Worm (Caenorhabditis elegans): Measurements from ENCODE around the gene chch-3.
"Not testable (repeated sequence)": the region's sequence is repeated elsewhere in the genome, so short reads cannot be mapped to it uniquely, and the experiment has no call there.

The chch-3 gene

DNA sequence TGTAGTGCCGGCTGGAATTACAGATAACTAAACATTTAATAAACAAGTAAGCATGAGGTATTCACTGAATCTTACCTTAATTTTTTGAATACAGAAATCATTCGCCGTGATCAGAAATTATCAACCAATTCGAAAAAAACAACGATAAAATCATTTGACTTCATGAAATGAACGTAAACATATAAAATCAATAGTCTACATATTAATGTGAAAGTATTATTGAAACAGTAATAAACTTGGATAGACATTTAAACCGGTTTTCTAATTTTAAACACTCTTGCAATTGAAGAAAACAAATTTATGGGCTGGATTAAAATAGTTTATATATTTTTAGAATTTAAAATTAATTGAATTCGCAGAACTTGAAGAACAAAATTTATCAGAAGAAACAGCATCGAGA, 25.0 kb downstream of the chch-3 start, which contains the start of gene chil-16:
Gene chil-16, minus strand, starts transcription at position 101 of the 400 bp plus-strand sequence.
- TF ChIP-seq sea-1 (GFP tag; conservative IDR thresholded peaks at IDR 0.05): no peak
- no peak for TF ChIP-seq aly-1 (tag; optimal IDR thresholded peaks at IDR 0.05)
- no peak for TF ChIP-seq flt-1 (GFP tag; IDR thresholded peaks at IDR 0.05)
- TF ChIP-seq B0310.2 (tag; optimal IDR thresholded peaks at IDR 0.05): no peak
- TF ChIP-seq hmbx-1 (tag; optimal IDR thresholded peaks at IDR 0.05): no peak
- TF ChIP-seq hnd-1 (tag; optimal IDR thresholded peaks at IDR 0.05): no peak
- TF ChIP-seq scrt-1 (GFP tag; IDR thresholded peaks at IDR 0.05): no peak
- TF ChIP-seq hmg-4 (GFP tag; optimal IDR thresholded peaks at IDR 0.05): no peak
- TF ChIP-seq ama-1 (optimal IDR thresholded peaks at IDR 0.05): no peak
- no peak for TF ChIP-seq tbx-11 (GFP tag; IDR thresholded peaks at IDR 0.05)
- TF ChIP-seq F13C5.2 (tag; optimal IDR thresholded peaks at IDR 0.05): no peak
- no peak for TF ChIP-seq ceh-13 (GFP tag; optimal IDR thresholded peaks at IDR 0.05)
- TF ChIP-seq ceh-36 (tag; optimal IDR thresholded peaks at IDR 0.05): no peak
- TF ChIP-seq tbx-37 (GFP tag; conservative IDR thresholded peaks at IDR 0.05): no peak

DNA sequence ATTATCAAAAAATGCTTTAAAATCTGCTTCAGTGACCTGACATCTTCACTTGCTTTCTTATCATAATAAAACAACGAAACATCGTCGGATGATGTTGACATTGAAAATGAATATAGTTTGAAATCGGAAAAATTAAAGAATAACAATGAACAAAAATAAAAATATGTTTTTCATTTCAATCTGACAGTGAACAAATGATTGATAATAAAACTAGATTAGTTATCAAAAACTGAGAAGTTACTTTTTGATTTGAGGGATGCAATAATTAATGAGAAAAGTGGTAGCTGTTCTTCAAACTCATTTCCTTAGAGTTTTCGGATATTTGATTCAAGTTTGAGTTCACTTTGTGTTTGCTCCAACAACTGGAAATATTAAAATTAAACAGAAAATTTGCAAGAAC, 26.7 kb downstream of the chch-3 start, which contains the start of gene chil-15:
Gene chil-15, minus strand, starts transcription at position 101 of the 400 bp plus-strand sequence.
- TF ChIP-seq F13C5.2 (tag; optimal IDR thresholded peaks at IDR 0.05) (no peak), ets-7 (tag; optimal IDR thresholded peaks at IDR 0.05) (no peak), aly-1 (tag; optimal IDR thresholded peaks at IDR 0.05) (no peak), scrt-1 (GFP tag; IDR thresholded peaks at IDR 0.05) (no peak), sea-1 (GFP tag; conservative IDR thresholded peaks at IDR 0.05) (no peak), tra-4 (tag; optimal IDR thresholded peaks at IDR 0.05) (no peak), hmg-4 (GFP tag; optimal IDR thresholded peaks at IDR 0.05) (no peak), hmbx-1 (tag; optimal IDR thresholded peaks at IDR 0.05) (no peak), B0310.2 (tag; optimal IDR thresholded peaks at IDR 0.05) (no peak), tbx-11 (GFP tag; IDR thresholded peaks at IDR 0.05) (no peak), flt-1 (GFP tag; IDR thresholded peaks at IDR 0.05) (no peak), pes-1 (GFP tag; IDR thresholded peaks at IDR 0.05) (no peak), tbx-37 (GFP tag; conservative IDR thresholded peaks at IDR 0.05) (no peak)

DNA sequence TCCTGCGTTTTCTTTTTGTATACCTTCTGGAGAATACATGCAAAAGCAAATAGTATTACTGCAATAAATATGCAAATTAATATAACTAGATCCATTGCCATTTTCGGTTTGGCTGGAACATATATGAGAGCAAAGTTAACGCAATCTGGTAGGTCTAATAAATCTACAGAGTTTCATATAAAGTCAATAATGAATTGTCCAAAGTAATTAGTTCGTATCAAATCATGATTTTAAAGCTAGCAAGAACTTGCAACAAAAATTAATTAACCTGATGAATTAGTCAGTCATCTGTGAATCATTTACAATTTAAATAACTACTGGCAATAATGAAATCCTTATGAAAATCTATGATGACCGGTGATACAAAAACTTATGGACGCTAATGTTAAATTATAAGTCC, 28.6 kb downstream of the chch-3 start, which contains the start of gene R09D1.13:
Gene R09D1.13, minus strand, starts transcription at position 101 of the 400 bp plus-strand sequence.
- no peak for TF ChIP-seq tbx-37 (GFP tag; conservative IDR thresholded peaks at IDR 0.05)
- TF ChIP-seq ceh-36 (tag; optimal IDR thresholded peaks at IDR 0.05): no peak
- no peak for TF ChIP-seq scrt-1 (GFP tag; IDR thresholded peaks at IDR 0.05)
- TF ChIP-seq ama-1 (optimal IDR thresholded peaks at IDR 0.05): no peak
- no peak for TF ChIP-seq hnd-1 (tag; optimal IDR thresholded peaks at IDR 0.05)
- no peak for TF ChIP-seq B0310.2 (tag; optimal IDR thresholded peaks at IDR 0.05)
- no peak for TF ChIP-seq ceh-13 (GFP tag; optimal IDR thresholded peaks at IDR 0.05)
- TF ChIP-seq tbx-11 (GFP tag; IDR thresholded peaks at IDR 0.05): no peak
- TF ChIP-seq tra-4 (tag; optimal IDR thresholded peaks at IDR 0.05): no peak
- no peak for TF ChIP-seq F13C5.2 (tag; optimal IDR thresholded peaks at IDR 0.05)
- no peak for TF ChIP-seq pes-1 (GFP tag; IDR thresholded peaks at IDR 0.05)

DNA sequence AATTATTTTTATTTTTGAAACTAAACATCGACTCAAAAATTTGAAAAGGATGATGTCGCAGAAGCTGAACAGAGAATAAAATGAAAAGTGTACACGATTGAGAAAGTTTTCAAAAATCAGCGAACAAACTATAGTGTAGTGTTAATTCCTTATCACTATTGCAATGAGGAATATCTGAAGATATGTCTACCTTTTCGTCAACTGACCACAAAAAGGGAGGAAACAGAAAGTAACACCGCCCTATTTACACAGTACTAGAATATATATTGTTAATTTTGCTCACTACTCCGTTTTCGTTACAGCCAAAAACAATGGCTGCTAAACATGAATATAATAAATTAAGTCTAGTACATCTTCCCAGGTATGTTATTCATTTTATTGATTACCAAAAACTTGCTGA, 31.2 kb downstream of the chch-3 start, which contains the start of gene chil-18:
Gene chil-18, plus strand, starts transcription at position 301 of the 400 bp plus-strand sequence.
- no peak for TF ChIP-seq flt-1 (GFP tag; IDR thresholded peaks at IDR 0.05)
- no peak for TF ChIP-seq tbx-37 (GFP tag; conservative IDR thresholded peaks at IDR 0.05)
- TF ChIP-seq pes-1 (GFP tag; IDR thresholded peaks at IDR 0.05): no peak

DNA sequence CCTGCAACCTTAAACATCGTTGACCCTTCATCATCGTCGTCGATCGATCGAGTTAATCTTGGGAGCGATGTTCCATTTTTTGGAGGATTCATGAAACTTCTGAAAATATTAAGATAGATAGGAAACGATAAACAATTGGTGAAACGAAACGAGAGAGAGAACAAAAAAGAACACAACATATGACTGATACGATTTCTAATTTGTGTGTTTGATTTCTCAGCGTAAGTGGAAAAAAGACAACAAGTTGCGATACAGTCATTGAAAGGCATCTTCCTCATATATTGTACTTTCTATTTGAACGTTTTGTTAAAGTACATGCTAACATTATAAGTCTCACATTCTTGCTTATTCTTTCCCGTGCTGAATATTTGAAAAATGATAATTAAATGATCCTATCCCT, 35.4 kb downstream of the chch-3 start, which contains the start of gene R09D1.12:
Gene R09D1.12, minus strand, starts transcription at position 101 of the 400 bp plus-strand sequence.
- TF ChIP-seq tra-4 (tag; optimal IDR thresholded peaks at IDR 0.05); B0310.2 (tag; optimal IDR thresholded peaks at IDR 0.05); ama-1 (optimal IDR thresholded peaks at IDR 0.05): not testable (repeated sequence)

DNA sequence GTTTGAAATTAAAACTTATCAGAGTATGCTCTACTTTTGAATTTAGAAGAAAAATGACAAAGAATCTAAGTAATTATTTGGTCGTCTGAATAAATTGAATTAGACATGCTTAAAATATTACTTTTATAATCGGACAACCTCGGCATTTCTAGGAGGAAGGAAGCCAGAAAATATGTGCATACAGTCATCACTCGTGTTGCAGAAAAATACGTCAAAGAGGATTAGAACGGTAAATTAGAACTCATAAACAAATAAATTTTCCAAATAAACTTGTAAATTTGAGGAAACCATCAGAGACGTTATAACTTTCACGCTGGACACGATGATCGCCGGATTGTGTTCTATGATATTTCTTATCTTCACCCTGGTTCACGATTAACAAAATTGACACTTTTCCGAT, 37.5 kb downstream of the chch-3 start, which contains the start of gene chil-19:
Gene chil-19, minus strand, starts transcription at position 101 of the 400 bp plus-strand sequence.
- TF ChIP-seq flt-1 (GFP tag; IDR thresholded peaks at IDR 0.05): no peak
- TF ChIP-seq aly-1 (tag; optimal IDR thresholded peaks at IDR 0.05): no peak
- no peak for TF ChIP-seq tbx-11 (GFP tag; IDR thresholded peaks at IDR 0.05)
- TF ChIP-seq hmbx-1 (tag; optimal IDR thresholded peaks at IDR 0.05): no peak
- TF ChIP-seq F13C5.2 (tag; optimal IDR thresholded peaks at IDR 0.05): no peak

DNA sequence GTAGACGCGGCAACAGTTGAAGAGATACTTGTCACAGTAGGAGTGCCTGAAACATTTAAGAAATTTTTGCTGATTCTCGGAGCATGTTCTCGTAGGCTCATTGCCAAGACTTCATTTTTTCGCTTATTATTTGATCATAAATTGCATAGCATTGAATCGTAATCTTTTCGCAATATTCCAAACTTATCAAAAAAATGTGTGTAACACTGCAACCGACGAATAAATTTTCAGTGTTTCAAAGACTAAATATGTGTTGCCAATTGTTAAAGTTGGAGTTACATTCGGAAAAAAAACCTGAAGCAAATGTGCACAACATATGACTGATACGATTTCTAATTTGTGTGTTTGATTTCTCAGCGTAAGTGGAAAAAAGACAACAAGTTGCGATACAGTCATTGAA, 42.6 kb downstream of the chch-3 start, which contains the start of gene R09D1.14:
Gene R09D1.14, minus strand, starts transcription at position 101 of the 400 bp plus-strand sequence.
- TF ChIP-seq F13C5.2 (tag; optimal IDR thresholded peaks at IDR 0.05); tbx-11 (GFP tag; IDR thresholded peaks at IDR 0.05); tbx-37 (GFP tag; conservative IDR thresholded peaks at IDR 0.05): not testable (repeated sequence)

DNA sequence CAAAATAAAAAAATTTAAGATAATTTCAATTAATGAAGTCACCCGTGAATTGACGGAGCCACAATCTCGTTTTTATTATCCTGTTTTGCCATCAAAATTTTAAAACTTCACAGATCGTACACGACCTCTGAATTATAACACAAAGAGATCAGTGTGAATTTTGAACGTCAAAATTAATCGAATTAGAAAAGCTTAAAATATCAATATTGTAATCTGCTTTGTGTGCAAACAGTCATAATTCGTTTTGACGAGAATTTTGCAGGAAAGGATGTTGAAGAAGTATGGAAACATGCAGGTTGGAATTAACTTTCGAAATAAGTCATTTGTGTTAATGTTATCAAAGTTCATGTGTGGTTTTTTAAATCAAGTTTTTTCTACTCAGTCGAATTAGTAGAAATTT, 45.1 kb downstream of the chch-3 start, which contains the start of gene chil-21:
Gene chil-21, minus strand, starts transcription at position 101 of the 400 bp plus-strand sequence.
- not testable (repeated sequence) for TF ChIP-seq B0310.2 (tag; optimal IDR thresholded peaks at IDR 0.05); aly-1 (tag; optimal IDR thresholded peaks at IDR 0.05); tbx-37 (GFP tag; conservative IDR thresholded peaks at IDR 0.05)

DNA sequence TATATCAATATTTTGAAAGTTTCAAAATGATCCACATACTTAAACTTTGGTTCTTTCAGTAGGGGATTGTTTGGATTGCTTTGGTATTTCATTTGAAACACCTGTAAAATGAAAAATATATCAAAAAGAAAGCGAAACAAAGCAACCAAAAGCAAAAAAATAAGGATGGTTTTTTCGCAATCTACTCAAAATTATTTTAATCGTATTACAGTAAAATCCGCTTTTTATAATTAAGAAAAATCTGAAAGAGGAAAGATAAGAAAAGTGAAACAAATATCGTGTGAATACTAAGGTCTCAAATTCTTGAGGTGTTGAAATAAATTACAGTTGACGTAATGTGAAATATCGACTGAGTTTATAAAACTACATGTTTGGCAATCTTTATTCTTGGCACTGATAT, 49.3 kb downstream of the chch-3 start, which contains the start of gene chil-22:
Gene chil-22, minus strand, starts transcription at position 101 of the 400 bp plus-strand sequence.
- TF ChIP-seq tra-4 (tag; optimal IDR thresholded peaks at IDR 0.05) (no peak), pes-1 (GFP tag; IDR thresholded peaks at IDR 0.05) (no peak), F13C5.2 (tag; optimal IDR thresholded peaks at IDR 0.05) (no peak), hnd-1 (tag; optimal IDR thresholded peaks at IDR 0.05) (no peak), B0310.2 (tag; optimal IDR thresholded peaks at IDR 0.05) (no peak), ceh-13 (GFP tag; optimal IDR thresholded peaks at IDR 0.05) (no peak), aly-1 (tag; optimal IDR thresholded peaks at IDR 0.05) (no peak), ceh-36 (tag; optimal IDR thresholded peaks at IDR 0.05) (no peak), sea-1 (GFP tag; conservative IDR thresholded peaks at IDR 0.05) (no peak), scrt-1 (GFP tag; IDR thresholded peaks at IDR 0.05) (no peak), tbx-37 (GFP tag; conservative IDR thresholded peaks at IDR 0.05) (no peak), ama-1 (optimal IDR thresholded peaks at IDR 0.05) (no peak), hmg-4 (GFP tag; optimal IDR thresholded peaks at IDR 0.05) (no peak), flt-1 (GFP tag; IDR thresholded peaks at IDR 0.05) (no peak), hmbx-1 (tag; optimal IDR thresholded peaks at IDR 0.05) (no peak)

Data from whole organism, early embryonic.